Worm (Caenorhabditis elegans) whole organism, dauer: ENCODE data around the gene suca-1.

Experiments used
- unc-62 ChIP-seq: sonication (generic microtip); optimal IDR thresholded peaks from 2 replicates; lab custom pipeline; 2017; ENCODE audit warnings: missing biosample characterization, missing genetic modification reagents, missing genetic modification characterization

suca-1 gene

ce11 chrX:10900079-10900724 lies at the start of gene suca-1:
suca-1 (minus strand) TSS chrX:10900114.
- TF ChIP-seq unc-62: no peak

- no peak for TF ChIP-seq unc-62
These were observed 48.9 kb upstream of the suca-1 start, which contains the start of gene T21B6.3 for ce11 chrX:10948852-10949251. T21B6.3 (minus strand) TSS chrX:10948952.

- no peak for TF ChIP-seq unc-62
These were observed 41.3 kb upstream of the suca-1 start, which contains the start of gene pho-7 for ce11 chrX:10941255-10941654. pho-7 (minus strand) TSS chrX:10941355.

ce11 chrX:10933308-10934014 lies 33.5 kb upstream of the suca-1 start:
- TF ChIP-seq unc-62: no peak

ce11 chrX:10932087-10932486 lies 32.2 kb upstream of the suca-1 start:
- no peak for TF ChIP-seq unc-62

- TF ChIP-seq unc-62: no peak
These were observed 29.1 kb upstream of the suca-1 start, which contains the start of gene dgn-1 for ce11 chrX:10928948-10929563. dgn-1 (minus strand) TSS chrX:10928998.

- no peak for TF ChIP-seq unc-62
These were observed 27.2 kb upstream of the suca-1 start for ce11 chrX:10927136-10927535.

- TF ChIP-seq unc-62: no peak
These were observed 24.1 kb upstream of the suca-1 start for ce11 chrX:10924031-10924430.

- no peak for TF ChIP-seq unc-62
These were observed 19.7 kb upstream of the suca-1 start, which contains the start of gene nstp-9 for ce11 chrX:10919613-10920012. nstp-9 (minus strand) TSS chrX:10919713.

- TF ChIP-seq unc-62: no peak
These were observed 16.3 kb upstream of the suca-1 start for ce11 chrX:10916194-10916593.

- no peak for TF ChIP-seq unc-62
These were observed 14.7 kb upstream of the suca-1 start for ce11 chrX:10914421-10915277.

ce11 chrX:10913981-10914380 lies 14.1 kb upstream of the suca-1 start, which contains the start of gene F47B10.9:
F47B10.9 (minus strand) TSS chrX:10914081.
- TF ChIP-seq unc-62: no peak

- no peak for TF ChIP-seq unc-62
These were observed 10.8 kb upstream of the suca-1 start, which contains the start of gene F47B10.8 for ce11 chrX:10910716-10911115. F47B10.8 (minus strand) TSS chrX:10910816.

- TF ChIP-seq unc-62: no peak
These were observed 9.7 kb upstream of the suca-1 start for ce11 chrX:10909661-10910060.

- no peak for TF ChIP-seq unc-62
These were observed 7.5 kb upstream of the suca-1 start for ce11 chrX:10907418-10907817.

- no peak for TF ChIP-seq unc-62
These were observed 3.5 kb upstream of the suca-1 start for ce11 chrX:10903416-10903815.
